Fruit fly (Drosophila melanogaster) whole organism, embryonic: ENCODE data around the gene cu.

Experiments used
- CG10366 ChIP-seq: fragments of 200-800 bp; sonication (Bioruptor generic); IDR thresholded peaks from 2 replicates; pipeline ENCODE4 v1.3.6; 2022; ENCODE audit warnings: missing biosample characterization, missing genetic modification characterization
- CG10979 ChIP-seq: fragments of 200-800 bp; sonication (Bioruptor generic); optimal IDR thresholded peaks from 2 replicates; lab custom pipeline; 2018; ENCODE audit warnings: missing biosample characterization, mild to moderate bottlenecking, missing genetic modification characterization, moderate library complexity
- CG11085 ChIP-seq: fragments of 200-800 bp; sonication (Bioruptor generic); IDR thresholded peaks from 2 replicates; pipeline ENCODE4 v1.3.6; 2022; ENCODE audit warnings: missing biosample characterization, missing genetic modification characterization
- CG17359 ChIP-seq: fragments of 200-800 bp; sonication (Bioruptor generic); optimal IDR thresholded peaks from 3 replicates; lab custom pipeline; 2018; ENCODE audit warnings: missing biosample characterization, mild to moderate bottlenecking, missing genetic modification characterization, moderate library complexity
- CG1832 ChIP-seq: fragments of 200-800 bp; sonication (Bioruptor generic); optimal IDR thresholded peaks from 2 replicates; lab custom pipeline; 2017; ENCODE audit warnings: missing biosample characterization, mild to moderate bottlenecking, missing genetic modification characterization, inconsistent platforms
- CG2120 ChIP-seq: fragments of 200-800 bp; sonication (Bioruptor generic); optimal IDR thresholded peaks from 3 replicates; lab custom pipeline; 2016; ENCODE audit warnings: missing biosample characterization, missing genetic modification characterization
- CG2202 ChIP-seq: fragments of 200-800 bp; sonication (Bioruptor generic); optimal IDR thresholded peaks from 2 replicates; lab custom pipeline; 2018; ENCODE audit warnings: missing biosample characterization, mild to moderate bottlenecking, missing genetic modification characterization
- CG2889 ChIP-seq: fragments of 200-800 bp; sonication (Bioruptor generic); IDR thresholded peaks from 3 replicates; pipeline ENCODE4 v1.3.6; 2022; ENCODE audit warnings: missing biosample characterization, missing genetic modification characterization
- CG31224 ChIP-seq: fragments of 200-800 bp; sonication (Bioruptor generic); IDR thresholded peaks from 2 replicates; pipeline ENCODE4 v1.3.6; 2022; ENCODE audit warnings: missing biosample characterization, missing genetic modification characterization
- CG34376 ChIP-seq: fragments of 200-800 bp; sonication (Bioruptor generic); optimal IDR thresholded peaks from 2 replicates; lab custom pipeline; 2018; ENCODE audit warnings: missing biosample characterization, mild to moderate bottlenecking, missing genetic modification characterization
- CG4328 ChIP-seq: fragments of 200-800 bp; sonication (Bioruptor generic); optimal IDR thresholded peaks from 3 replicates; lab custom pipeline; 2017; ENCODE audit warnings: missing biosample characterization, missing genetic modification reagents, missing genetic modification characterization
- CG4424 ChIP-seq: fragments of 200-800 bp; sonication (Bioruptor generic); optimal IDR thresholded peaks from 3 replicates; lab custom pipeline; 2016; ENCODE audit warnings: missing biosample characterization, missing genetic modification characterization
- CG4730 ChIP-seq: fragments of 200-800 bp; sonication (Bioruptor generic); IDR thresholded peaks from 2 replicates; pipeline ENCODE4 v1.3.6; 2022; ENCODE audit warnings: missing biosample characterization, missing genetic modification characterization
- CG7928 ChIP-seq: fragments of 200-800 bp; sonication (Bioruptor generic); optimal IDR thresholded peaks from 2 replicates; lab custom pipeline; 2017; ENCODE audit warnings: missing biosample characterization, mild to moderate bottlenecking, missing genetic modification characterization
- CG8089 ChIP-seq: fragments of 200-800 bp; sonication (Bioruptor generic); optimal IDR thresholded peaks from 3 replicates; lab custom pipeline; 2016; ENCODE audit warnings: missing biosample characterization, missing genetic modification characterization
- CHES-1-like ChIP-seq: fragments of 200-800 bp; sonication (Bioruptor generic); optimal IDR thresholded peaks from 2 replicates; lab custom pipeline; 2016; ENCODE audit warnings: missing biosample characterization, missing genetic modification characterization
- Chrac-16 ChIP-seq: fragments of 200-800 bp; sonication (Bioruptor generic); optimal IDR thresholded peaks from 3 replicates; lab custom pipeline; 2016; ENCODE audit warnings: missing biosample characterization, missing genetic modification characterization
- D19A ChIP-seq: fragments of 200-800 bp; optimal IDR thresholded peaks from 3 replicates; lab custom pipeline; 2019; ENCODE audit warnings: missing biosample characterization, mild to moderate bottlenecking, missing genetic modification characterization, moderate library complexity
- Dek ChIP-seq: fragments of 200-800 bp; sonication (Bioruptor generic); optimal IDR thresholded peaks from 3 replicates; lab custom pipeline; 2019; ENCODE audit warnings: missing biosample characterization, mild to moderate bottlenecking, missing genetic modification characterization, moderate library complexity
- GATAe ChIP-seq: fragments of 200-800 bp; sonication (Bioruptor generic); conservative IDR thresholded peaks from 2 replicates; pipeline ENCODE4 v1.3.6; 2022; ENCODE audit warnings: missing biosample characterization, missing genetic modification characterization
- Hmx ChIP-seq: fragments of 200-800 bp; sonication (Bioruptor generic); optimal IDR thresholded peaks from 2 replicates; lab custom pipeline; 2016; ENCODE audit warnings: missing biosample characterization, missing genetic modification characterization
- MTF-1 ChIP-seq: fragments of 200-800 bp; sonication (Bioruptor generic); optimal IDR thresholded peaks from 2 replicates; lab custom pipeline; 2018; ENCODE audit warnings: missing biosample characterization, mild to moderate bottlenecking, missing genetic modification characterization, borderline replicate concordance
- ap ChIP-seq: fragments of 200-800 bp; sonication (Bioruptor generic); IDR thresholded peaks from 2 replicates; pipeline ENCODE4 v1.3.6; 2022; ENCODE audit warnings: missing biosample characterization, missing genetic modification characterization
- ara ChIP-seq: fragments of 200-800 bp; sonication (Bioruptor generic); IDR thresholded peaks from 2 replicates; pipeline ENCODE4 v1.3.6; 2022; ENCODE audit warnings: missing biosample characterization, missing genetic modification characterization
- ash1 ChIP-seq: fragments of 200-800 bp; sonication (Bioruptor generic); optimal IDR thresholded peaks from 2 replicates; lab custom pipeline; 2018; ENCODE audit warnings: missing biosample characterization, mild to moderate bottlenecking, missing genetic modification characterization
- ato ChIP-seq: fragments of 200-800 bp; sonication (Bioruptor generic); IDR thresholded peaks from 2 replicates; pipeline ENCODE4 v1.3.6; 2022; ENCODE audit warnings: missing biosample characterization, missing genetic modification characterization; ENCODE audit not compliant: partially characterized antibody
- bcd ChIP-seq: fragments of 200-800 bp; sonication (Bioruptor generic); optimal IDR thresholded peaks from 2 replicates; lab custom pipeline; 2017; ENCODE audit warnings: missing biosample characterization, mild to moderate bottlenecking, missing genetic modification characterization
- chn ChIP-seq: fragments of 200-800 bp; sonication (Bioruptor generic); optimal IDR thresholded peaks from 2 replicates; lab custom pipeline; 2016; ENCODE audit warnings: missing biosample characterization, missing genetic modification characterization
- ci ChIP-seq: fragments of 200-800 bp; sonication (Bioruptor generic); IDR thresholded peaks from 3 replicates; pipeline ENCODE4 v1.3.6; 2022; ENCODE audit warnings: missing biosample characterization, missing genetic modification characterization
- corto ChIP-seq: fragments of 200-800 bp; sonication (Bioruptor generic); optimal IDR thresholded peaks from 2 replicates; lab custom pipeline; 2016; ENCODE audit warnings: missing biosample characterization, mild to moderate bottlenecking, missing genetic modification characterization, moderate library complexity
- dimm ChIP-seq: fragments of 200-800 bp; sonication (Bioruptor generic); IDR thresholded peaks from 2 replicates; pipeline ENCODE4 v1.3.6; 2022; ENCODE audit warnings: missing biosample characterization, missing genetic modification characterization
- dpn ChIP-seq, 2 experiments: fragments of 200-800 bp; sonication (Bioruptor generic); optimal IDR thresholded peaks; 3 replicates each; lab custom pipeline; 2016; ENCODE audit warnings: missing biosample characterization in 2 of 2, missing genetic modification characterization in 2 of 2
- ems ChIP-seq: fragments of 200-800 bp; sonication (Bioruptor generic); optimal IDR thresholded peaks from 3 replicates; lab custom pipeline; 2016; ENCODE audit warnings: missing biosample characterization, missing genetic modification characterization
- jing ChIP-seq: fragments of 200-800 bp; sonication (Bioruptor generic); optimal IDR thresholded peaks from 2 replicates; lab custom pipeline; 2018; ENCODE audit warnings: missing biosample characterization, mild to moderate bottlenecking, missing genetic modification characterization
- kah ChIP-seq: fragments of 200-800 bp; sonication (Bioruptor generic); optimal IDR thresholded peaks from 2 replicates; lab custom pipeline; 2018; ENCODE audit warnings: missing biosample characterization, mild to moderate bottlenecking, missing genetic modification characterization
- maf-S ChIP-seq: fragments of 200-800 bp; sonication (Bioruptor generic); optimal IDR thresholded peaks from 2 replicates; lab custom pipeline; 2016; ENCODE audit warnings: missing biosample characterization, missing genetic modification characterization
- nmo ChIP-seq: fragments of 200-800 bp; sonication (Bioruptor generic); optimal IDR thresholded peaks from 2 replicates; lab custom pipeline; 2018; ENCODE audit warnings: missing biosample characterization, mild to moderate bottlenecking, missing genetic modification characterization, moderate library complexity
- pan ChIP-seq, 4 experiments: fragments of >200 bp in 3 of 4; fragments of 200-800 bp in 1 of 4; sonication (Bioruptor generic) in 1 of 4; optimal IDR thresholded peaks in 3 of 4; IDR thresholded peaks in 1 of 4; 2 replicates each; pipeline versions ENCODE4 v1.3.6 to Lab custom; 2017 to 2022; ENCODE audit warnings: missing biosample characterization in 2 of 4, missing genetic modification characterization in 2 of 4, mixed read lengths in 1 of 4
- peb ChIP-seq: fragments of 200-800 bp; sonication (Bioruptor generic); IDR thresholded peaks from 2 replicates; pipeline ENCODE4 v1.3.6; 2022; ENCODE audit warnings: missing biosample characterization, missing genetic modification characterization
- pita ChIP-seq: fragments of 200-800 bp; sonication (Bioruptor generic); optimal IDR thresholded peaks from 2 replicates; lab custom pipeline; 2017; ENCODE audit warnings: missing biosample characterization, mild to moderate bottlenecking, missing genetic modification characterization
- prd ChIP-seq, 3 experiments: fragments of >200 bp in 2 of 3; fragments of 200-800 bp in 1 of 3; sonication (Bioruptor generic) in 1 of 3; optimal IDR thresholded peaks in 2 of 3; IDR thresholded peaks in 1 of 3; 2 replicates in 2 of 3; 3 replicates in 1 of 3; pipeline versions ENCODE4 v1.3.6 to Lab custom; 2017 to 2022; ENCODE audit warnings: missing biosample characterization in 1 of 3, missing genetic modification characterization in 1 of 3
- psq ChIP-seq: fragments of 200-800 bp; sonication (Bioruptor generic); optimal IDR thresholded peaks from 2 replicates; lab custom pipeline; 2017; ENCODE audit warnings: missing biosample characterization, missing genetic modification characterization
- salm ChIP-seq: fragments of 200-800 bp; sonication (Bioruptor generic); optimal IDR thresholded peaks from 2 replicates; lab custom pipeline; 2018; ENCODE audit warnings: missing biosample characterization, mild to moderate bottlenecking, missing genetic modification characterization
- sc ChIP-seq, 3 experiments: fragments of >200 bp in 2 of 3; fragments of 200-800 bp in 1 of 3; sonication (Bioruptor generic) in 1 of 3; optimal IDR thresholded peaks; 2 replicates in 2 of 3; 3 replicates in 1 of 3; lab custom pipeline; 2017; ENCODE audit warnings: mild to moderate bottlenecking in 1 of 3, missing biosample characterization in 1 of 3, missing genetic modification characterization in 1 of 3, missing genetic modification reagents in 1 of 3
- sob ChIP-seq: fragments of 200-800 bp; sonication (Bioruptor generic); IDR thresholded peaks from 2 replicates; pipeline ENCODE4 v1.3.6; 2022; ENCODE audit warnings: missing biosample characterization, missing genetic modification characterization
- stc ChIP-seq: fragments of 200-800 bp; sonication (Bioruptor generic); IDR thresholded peaks from 2 replicates; pipeline ENCODE4 v1.3.6; 2022; ENCODE audit warnings: missing biosample characterization, missing genetic modification characterization
- zfh2 ChIP-seq: fragments of 200-800 bp; sonication (Bioruptor generic); optimal IDR thresholded peaks from 2 replicates; lab custom pipeline; 2016; ENCODE audit warnings: missing biosample characterization, missing genetic modification characterization

cu gene

DNA sequence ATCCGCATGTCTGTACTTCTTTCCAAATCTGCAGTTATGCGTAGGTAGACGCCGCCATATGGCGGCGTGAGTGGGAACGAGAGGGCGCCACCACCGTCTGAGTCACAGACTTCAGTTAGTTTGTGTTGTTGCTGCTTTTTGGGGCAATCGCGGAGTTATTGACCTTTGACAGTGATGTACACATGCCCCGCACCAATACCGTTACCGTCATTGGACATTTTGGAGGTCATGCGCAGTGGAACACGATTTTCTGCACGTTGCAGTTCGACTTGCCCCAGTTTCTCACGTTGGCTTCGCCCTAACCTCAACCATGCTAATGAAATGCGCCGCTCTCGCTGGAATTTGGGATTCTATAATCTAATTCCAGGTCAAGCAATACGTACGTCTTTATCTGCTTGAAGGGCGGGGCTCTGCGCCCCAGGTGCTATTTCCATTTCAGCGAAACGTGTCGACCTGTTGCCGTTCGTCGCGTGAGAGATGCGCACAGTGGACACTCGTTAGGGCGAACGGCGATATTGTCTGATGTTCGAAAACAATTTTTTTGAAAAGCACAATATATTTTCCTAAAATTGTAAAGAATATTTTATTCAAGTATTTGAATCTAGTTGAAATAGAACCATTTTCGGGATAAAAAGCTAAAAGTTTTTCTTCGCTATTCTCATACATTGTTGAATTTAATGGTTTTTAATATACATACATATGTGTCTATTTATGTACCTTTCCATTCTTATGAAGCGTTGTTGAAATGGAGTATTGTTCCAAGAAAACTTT is 14.1 kb downstream of the cu start (continued):
- TF ChIP-seq CHES-1-like (peak; percentile 56), CG17359 (tag; lab: Kevin White, UChicago) (peak; percentile 73), D19A (tag; lab: Kevin White, UChicago) (peak; percentile 55), CG31224 (GFP tag; lab: Robert Waterston, UW) (peak; percentile 67), dpn (GFP tag; optimal IDR thresholded peaks at IDR 0.05; lab: Kevin White, UChicago) (peak; percentile 78 to 86), peb (GFP tag; lab: Robert Waterston, UW) (peak; percentile 45; the same call in 1 of the 2 replicates), CG34376 (GFP tag; lab: Kevin White, UChicago) (peak; percentile 76), corto (GFP tag; lab: Kevin White, UChicago) (no peak), jing (GFP tag; lab: Kevin White, UChicago) (no peak), pan (optimal IDR thresholded peaks at IDR 0.05; lab: Kevin White, UChicago) (no peak), pan (GFP tag; optimal IDR thresholded peaks at IDR 0.05 in 1 of 2, IDR thresholded peaks at IDR 0.05 in 1 of 2) (peak in 1 of 2 experiments; percentile 75), CG8089 (GFP tag; lab: Kevin White, UChicago) (peak; percentile 19), CG2202 (tag; lab: Kevin White, UChicago) (no peak), ara (GFP tag; lab: Robert Waterston, UW) (peak; percentile 67), ap (GFP tag; lab: Robert Waterston, UW) (peak; percentile 39; the same call in 1 of the 2 replicates), CG4424 (GFP tag; lab: Kevin White, UChicago) (peak; percentile 71), dimm (0 out of 2 replicates have a peak, but pooled peaks have one; percentile 27), ci (GFP tag; lab: Robert Waterston, UW) (peak; percentile 65), Chrac-16 (peak; percentile 77), stc (GFP tag; lab: Robert Waterston, UW) (peak; percentile 67), CG4328 (GFP tag; lab: Kevin White, UChicago) (no peak), CG10366 (peak; percentile 75), prd (optimal IDR thresholded peaks at IDR 0.05; lab: Kevin White, UChicago) (no peak), prd (GFP tag; IDR thresholded peaks at IDR 0.05; lab: Robert Waterston, UW) (peak; percentile 87), CG1832 (GFP tag; lab: Kevin White, UChicago) (peak; percentile 43), chn (GFP tag; lab: Kevin White, UChicago) (peak; percentile 57), kah (peak; percentile 87), sc (optimal IDR thresholded peaks at IDR 0.05; lab: Kevin White, UChicago) (no peak), sc (GFP tag; optimal IDR thresholded peaks at IDR 0.05; lab: Kevin White, UChicago) (peak; percentile 12), sob (GFP tag; lab: Robert Waterston, UW) (peak; percentile 69), Dek (tag; lab: Kevin White, UChicago) (peak; percentile 64), ems (GFP tag; lab: Kevin White, UChicago) (peak; percentile 67), maf-S (GFP tag; lab: Kevin White, UChicago) (peak; percentile 79), GATAe (GFP tag; lab: Robert Waterston, UW) (no peak), CG11085 (peak; percentile 64), ato (GFP tag; lab: Robert Waterston, UW) (no peak), bcd (GFP tag; lab: Kevin White, UChicago) (peak; percentile 62), ash1 (no peak), CG2889 (GFP tag; lab: Robert Waterston, UW) (peak; percentile 64), MTF-1 (no peak), CG4730 (peak; percentile 56; the same call in 1 of the 2 replicates), salm (tag; lab: Kevin White, UChicago) (no peak), CG2120 (GFP tag; lab: Kevin White, UChicago) (peak; percentile 90), CG7928 (GFP tag; lab: Kevin White, UChicago) (no peak), Hmx (GFP tag; lab: Kevin White, UChicago) (no peak), CG10979 (tag; lab: Kevin White, UChicago) (peak; percentile 50), pita (GFP tag; lab: Kevin White, UChicago) (no peak), psq (GFP tag; lab: Kevin White, UChicago) (peak; percentile 40), zfh2 (GFP tag; lab: Kevin White, UChicago) (peak; percentile 81), nmo (GFP tag; lab: Kevin White, UChicago) (peak; percentile 63)
